Worm (Caenorhabditis elegans) whole organism, L1 larva: ENCODE measurements around the gene R01E6.7.

Experiments
- ceh-82 ChIP-seq, 3 experiments: fragments of 150-350 bp in 1 of 3; sonication (generic microtip) in 2 of 3; optimal IDR thresholded peaks; 2 replicates each; lab custom pipeline; 2014 to 2017; ENCODE audit warnings: missing biosample characterization in 3 of 3, missing genetic modification characterization in 3 of 3
- efl-1 ChIP-seq, 4 experiments: fragments of 150-350 bp; optimal IDR thresholded peaks in 3 of 4; peaks in 1 of 4; 1 replicate in 1 of 4; 2 replicates in 3 of 4; lab custom pipeline; 2014; ENCODE audit warnings: missing biosample characterization in 2 of 4, missing genetic modification characterization in 2 of 4, missing genetic modification reagents in 2 of 4
- lin-13 ChIP-seq: fragments of 150-350 bp; optimal IDR thresholded peaks from 2 replicates; lab custom pipeline; 2014; ENCODE audit warnings: missing biosample characterization, missing genetic modification reagents, missing genetic modification characterization
- nhr-28 ChIP-seq: fragments of 150-350 bp; optimal IDR thresholded peaks from 2 replicates; lab custom pipeline; 2014; ENCODE audit warnings: missing biosample characterization, missing genetic modification characterization
- snpc-4 ChIP-seq: fragments of 150-350 bp; optimal IDR thresholded peaks from 2 replicates; lab custom pipeline; 2014; ENCODE audit warnings: missing biosample characterization, missing genetic modification characterization

DNA sequence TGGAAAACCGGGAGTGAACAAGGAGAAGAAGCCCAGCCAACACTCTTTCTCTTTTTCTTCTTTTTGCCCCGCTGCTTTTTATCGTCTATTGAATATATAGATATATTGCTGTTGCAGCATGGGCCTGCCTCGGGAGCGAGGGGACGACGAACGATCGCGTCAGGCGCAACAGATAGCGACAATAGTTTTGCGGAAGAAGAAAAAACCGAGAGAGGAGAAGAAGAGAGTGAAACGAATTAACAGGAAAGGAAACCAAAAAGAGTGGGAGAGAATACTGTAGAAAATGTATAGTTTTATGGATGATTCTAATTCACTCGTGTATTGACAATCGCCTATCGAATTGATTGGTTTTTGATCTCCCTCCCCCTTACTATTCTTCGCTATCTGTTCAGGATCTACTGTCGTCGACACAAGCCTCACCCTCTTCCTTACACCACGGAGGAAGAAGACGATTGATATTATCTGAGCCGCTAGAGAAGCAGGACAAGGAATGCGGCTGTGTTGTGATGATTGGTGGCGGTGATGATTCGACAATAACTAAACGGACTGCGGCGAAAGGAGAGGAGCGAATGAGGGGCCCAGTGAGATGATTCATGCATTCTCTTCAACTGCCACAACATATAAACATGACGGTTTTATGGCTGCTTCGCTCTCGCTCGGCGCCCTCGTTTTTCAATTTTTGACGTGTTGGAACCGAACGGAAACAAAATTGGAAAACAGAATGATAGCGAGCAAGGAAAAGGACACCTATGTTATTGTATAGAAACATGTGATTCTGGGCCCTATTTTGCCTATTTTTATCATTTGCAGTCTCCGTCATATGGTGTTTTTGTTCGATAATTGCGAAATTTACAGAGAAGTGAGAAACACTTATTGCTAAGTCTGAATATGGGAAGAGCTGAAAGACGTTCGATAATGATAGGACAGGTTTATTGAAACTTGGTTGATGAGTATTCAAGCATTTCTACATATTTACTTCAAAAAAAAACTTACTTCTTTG, 43.2 kb downstream of the R01E6.7 start:
- TF ChIP-seq snpc-4 (tag; lab: Kevin White, UChicago) = no peak
- TF ChIP-seq lin-13 (GFP tag; lab: Kevin White, UChicago) = no peak
- no peak for TF ChIP-seq nhr-28
- no peak for TF ChIP-seq efl-1 (optimal IDR thresholded peaks at IDR 0.05; lab: Kevin White, UChicago)
- no peak for TF ChIP-seq efl-1 (GFP tag; optimal IDR thresholded peaks at IDR 0.05 in 1 of 2; lab: Kevin White, UChicago)
- TF ChIP-seq ceh-82 (tag; optimal IDR thresholded peaks at IDR 0.05; lab: Kevin White, UChicago) = no peak
